Fruit fly (Drosophila melanogaster) whole organism, embryonic: ENCODE data around the gene Ctl1.

Experiments used
- Adf1 ChIP-seq: fragments of 200-800 bp; sonication (Bioruptor generic); IDR thresholded peaks from 2 replicates; pipeline ENCODE4 v1.3.6; 2022; ENCODE audit warnings: missing biosample characterization, missing genetic modification characterization
- BEAF-32 ChIP-seq: fragments of 200-800 bp; sonication (Bioruptor generic); optimal IDR thresholded peaks from 3 replicates; lab custom pipeline; 2017; ENCODE audit warnings: missing biosample characterization, missing genetic modification characterization, mild to moderate bottlenecking, moderate library complexity, missing genetic modification reagents
- Bgb ChIP-seq: fragments of 200-800 bp; sonication (Bioruptor generic); IDR thresholded peaks from 2 replicates; pipeline ENCODE4 v1.3.6; 2022; ENCODE audit warnings: missing biosample characterization, missing genetic modification characterization; ENCODE audit not compliant: partially characterized antibody
- CG10321 ChIP-seq: fragments of 200-800 bp; sonication (Bioruptor generic); IDR thresholded peaks from 2 replicates; pipeline ENCODE4 v1.3.6; 2022; ENCODE audit warnings: missing biosample characterization, missing genetic modification characterization
- CG12155 ChIP-seq: fragments of 200-800 bp; sonication (Bioruptor generic); optimal IDR thresholded peaks from 3 replicates; lab custom pipeline; 2016; ENCODE audit warnings: missing biosample characterization, missing genetic modification characterization
- CG15514 ChIP-seq: fragments of 200-800 bp; sonication (Bioruptor generic); optimal IDR thresholded peaks from 3 replicates; lab custom pipeline; 2017; ENCODE audit warnings: missing biosample characterization, missing genetic modification characterization, mild to moderate bottlenecking, moderate library complexity, missing genetic modification reagents
- CG1602 ChIP-seq: fragments of 200-800 bp; sonication (Bioruptor generic); optimal IDR thresholded peaks from 3 replicates; lab custom pipeline; 2016; ENCODE audit warnings: missing biosample characterization, missing genetic modification characterization
- CG16813 ChIP-seq: fragments of 200-800 bp; sonication (Bioruptor generic); IDR thresholded peaks from 3 replicates; pipeline ENCODE4 v1.3.6; 2022; ENCODE audit warnings: missing biosample characterization, missing genetic modification characterization; ENCODE audit not compliant: partially characterized antibody
- CG17186 ChIP-seq: fragments of 200-800 bp; sonication (Bioruptor generic); optimal IDR thresholded peaks from 3 replicates; lab custom pipeline; 2017; ENCODE audit warnings: missing biosample characterization, missing genetic modification reagents, missing genetic modification characterization
- CG17612 ChIP-seq: fragments of 200-800 bp; sonication (Bioruptor generic); IDR thresholded peaks from 2 replicates; pipeline ENCODE4 v1.3.6; 2022; ENCODE audit warnings: missing biosample characterization, missing genetic modification characterization
- CG17829 ChIP-seq: fragments of 200-800 bp; optimal IDR thresholded peaks from 2 replicates; lab custom pipeline; 2019; ENCODE audit warnings: missing biosample characterization, mild to moderate bottlenecking, missing genetic modification characterization, moderate library complexity
- CG30403 ChIP-seq: fragments of 200-800 bp; sonication (Bioruptor generic); optimal IDR thresholded peaks from 3 replicates; lab custom pipeline; 2016; ENCODE audit warnings: missing biosample characterization, missing genetic modification characterization
- CG32767 ChIP-seq: fragments of 200-800 bp; sonication (Bioruptor generic); IDR thresholded peaks from 2 replicates; pipeline ENCODE4 v1.3.6; 2022; ENCODE audit warnings: missing biosample characterization, missing genetic modification characterization
- CG34422 ChIP-seq: fragments of 200-800 bp; sonication (Bioruptor generic); IDR thresholded peaks from 3 replicates; pipeline ENCODE4 v1.3.6; 2022; ENCODE audit warnings: missing biosample characterization, missing genetic modification characterization
- CG3995 ChIP-seq: fragments of 200-800 bp; sonication (Bioruptor generic); optimal IDR thresholded peaks from 3 replicates; lab custom pipeline; 2016; ENCODE audit warnings: missing biosample characterization, missing genetic modification characterization
- CG8281 ChIP-seq: fragments of 200-800 bp; sonication (Bioruptor generic); optimal IDR thresholded peaks from 2 replicates; lab custom pipeline; 2018; ENCODE audit warnings: missing biosample characterization, mild to moderate bottlenecking, missing genetic modification characterization, moderate library complexity
- CoRest ChIP-seq: fragments of 200-800 bp; sonication (Bioruptor generic); optimal IDR thresholded peaks from 3 replicates; lab custom pipeline; 2018; ENCODE audit warnings: missing biosample characterization, mild to moderate bottlenecking, missing genetic modification characterization, moderate library complexity
- Dbx ChIP-seq: fragments of 200-800 bp; sonication (Bioruptor generic); IDR thresholded peaks from 3 replicates; pipeline ENCODE4 v1.3.6; 2022; ENCODE audit warnings: missing biosample characterization, missing genetic modification characterization
- Doc3 ChIP-seq: fragments of 200-800 bp; sonication (Bioruptor generic); IDR thresholded peaks from 3 replicates; pipeline ENCODE4 v1.3.6; 2022; ENCODE audit warnings: missing biosample characterization, missing genetic modification characterization; ENCODE audit not compliant: partially characterized antibody
- Dp ChIP-seq: fragments of 200-800 bp; sonication (Bioruptor generic); optimal IDR thresholded peaks from 2 replicates; lab custom pipeline; 2018; ENCODE audit warnings: missing biosample characterization, mild to moderate bottlenecking, missing genetic modification characterization, moderate library complexity
- Hsf ChIP-seq: fragments of 200-800 bp; sonication (Bioruptor generic); optimal IDR thresholded peaks from 3 replicates; lab custom pipeline; 2016; ENCODE audit warnings: missing biosample characterization, missing genetic modification characterization
- Med ChIP-seq: fragments of 200-800 bp; sonication (Bioruptor generic); peaks from one replicate; lab custom pipeline; 2016; ENCODE audit warnings: missing biosample characterization, missing genetic modification characterization, mild to moderate bottlenecking, inconsistent platforms, moderate library complexity
- Myb ChIP-seq: fragments of 200-800 bp; sonication (Bioruptor generic); optimal IDR thresholded peaks from 2 replicates; lab custom pipeline; 2016; ENCODE audit warnings: missing biosample characterization, missing genetic modification characterization
- NFAT ChIP-seq: fragments of 200-800 bp; sonication (Bioruptor generic); IDR thresholded peaks from 2 replicates; pipeline ENCODE4 v1.3.6; 2022; ENCODE audit warnings: missing biosample characterization, missing genetic modification characterization
- Pdp1 ChIP-seq, 2 experiments: fragments of 200-800 bp; sonication (Bioruptor generic); optimal IDR thresholded peaks; 3 replicates each; lab custom pipeline; 2016; ENCODE audit warnings: missing biosample characterization in 2 of 2, missing genetic modification characterization in 2 of 2, mild to moderate bottlenecking in 1 of 2, moderate library complexity in 1 of 2
- Sry-δ ChIP-seq: fragments of 200-800 bp; sonication (Bioruptor generic); optimal IDR thresholded peaks from 2 replicates; lab custom pipeline; 2016; ENCODE audit warnings: missing biosample characterization, missing genetic modification characterization
- YL-1 ChIP-seq: fragments of 200-800 bp; sonication (Bioruptor generic); optimal IDR thresholded peaks from 3 replicates; lab custom pipeline; 2017; ENCODE audit warnings: missing biosample characterization, mild to moderate bottlenecking, missing genetic modification characterization
- bab2 ChIP-seq: fragments of 200-800 bp; sonication (Bioruptor generic); optimal IDR thresholded peaks from 2 replicates; lab custom pipeline; 2016; ENCODE audit warnings: missing biosample characterization, missing genetic modification characterization
- chn ChIP-seq: fragments of 200-800 bp; sonication (Bioruptor generic); optimal IDR thresholded peaks from 2 replicates; lab custom pipeline; 2016; ENCODE audit warnings: missing biosample characterization, missing genetic modification characterization
- ci ChIP-seq: fragments of 200-800 bp; sonication (Bioruptor generic); IDR thresholded peaks from 3 replicates; pipeline ENCODE4 v1.3.6; 2022; ENCODE audit warnings: missing biosample characterization, missing genetic modification characterization
- dati ChIP-seq: fragments of 200-800 bp; sonication (Bioruptor generic); IDR thresholded peaks from 2 replicates; pipeline ENCODE4 v1.3.6; 2022; ENCODE audit warnings: missing biosample characterization, missing genetic modification characterization
- ewg ChIP-seq: fragments of 200-800 bp; sonication (Bioruptor generic); optimal IDR thresholded peaks from 3 replicates; lab custom pipeline; 2017; ENCODE audit warnings: mild to moderate bottlenecking, missing biosample characterization, missing genetic modification reagents, missing genetic modification characterization
- exex ChIP-seq: fragments of 200-800 bp; sonication (Bioruptor generic); optimal IDR thresholded peaks from 4 replicates; lab custom pipeline; 2018; ENCODE audit warnings: missing biosample characterization, mild to moderate bottlenecking, missing genetic modification characterization, moderate library complexity
- gro ChIP-seq: fragments of 200-800 bp; sonication (Bioruptor generic); optimal IDR thresholded peaks from 2 replicates; lab custom pipeline; 2016; ENCODE audit warnings: missing biosample characterization, missing genetic modification characterization
- hbn ChIP-seq: fragments of 200-800 bp; sonication (Bioruptor generic); IDR thresholded peaks from 2 replicates; pipeline ENCODE4 v1.3.6; 2022; ENCODE audit warnings: missing biosample characterization, missing genetic modification characterization; ENCODE audit not compliant: partially characterized antibody
- mirr ChIP-seq: fragments of 200-800 bp; sonication (Bioruptor generic); optimal IDR thresholded peaks from 3 replicates; lab custom pipeline; 2018; ENCODE audit warnings: missing biosample characterization, mild to moderate bottlenecking, missing genetic modification characterization
- nerfin-2 ChIP-seq: fragments of 200-800 bp; sonication (Bioruptor generic); IDR thresholded peaks from 2 replicates; pipeline ENCODE4 v1.3.6; 2022; ENCODE audit warnings: missing biosample characterization, missing genetic modification characterization; ENCODE audit not compliant: partially characterized antibody
- oc ChIP-seq: fragments of 200-800 bp; sonication (Bioruptor generic); optimal IDR thresholded peaks from 2 replicates; lab custom pipeline; 2018; ENCODE audit warnings: missing biosample characterization, mild to moderate bottlenecking, missing genetic modification characterization, moderate library complexity
- pzg ChIP-seq: fragments of 200-800 bp; sonication (Bioruptor generic); optimal IDR thresholded peaks from 3 replicates; lab custom pipeline; 2018; ENCODE audit warnings: missing biosample characterization, mild to moderate bottlenecking, missing genetic modification characterization, moderate library complexity
- repo ChIP-seq: fragments of 200-800 bp; sonication (Bioruptor generic); optimal IDR thresholded peaks from 2 replicates; lab custom pipeline; 2016; ENCODE audit warnings: missing biosample characterization, missing genetic modification characterization
- rib ChIP-seq: fragments of 200-800 bp; sonication (Bioruptor generic); IDR thresholded peaks from 2 replicates; pipeline ENCODE4 v1.3.6; 2022; ENCODE audit warnings: missing biosample characterization, missing genetic modification characterization
- sim ChIP-seq: fragments of 200-800 bp; sonication (Bioruptor generic); IDR thresholded peaks from 2 replicates; pipeline ENCODE4 v1.3.6; 2022; ENCODE audit warnings: missing biosample characterization, missing genetic modification characterization
- slbo ChIP-seq: fragments of 200-800 bp; sonication (Bioruptor generic); IDR thresholded peaks from 2 replicates; pipeline ENCODE4 v1.3.6; 2022; ENCODE audit warnings: missing biosample characterization, missing genetic modification characterization
- sna ChIP-seq: fragments of 200-800 bp; sonication (Bioruptor generic); IDR thresholded peaks from 2 replicates; pipeline ENCODE4 v1.3.6; 2022; ENCODE audit warnings: missing biosample characterization, missing genetic modification characterization; ENCODE audit not compliant: partially characterized antibody
- sqz ChIP-seq: fragments of 200-800 bp; sonication (Bioruptor generic); optimal IDR thresholded peaks from 3 replicates; lab custom pipeline; 2018; ENCODE audit warnings: missing biosample characterization, mild to moderate bottlenecking, missing genetic modification characterization
- stwl ChIP-seq: fragments of 200-800 bp; sonication (Bioruptor generic); optimal IDR thresholded peaks from 3 replicates; lab custom pipeline; 2018; ENCODE audit warnings: missing biosample characterization, mild to moderate bottlenecking, missing genetic modification characterization, moderate library complexity
- tin ChIP-seq: fragments of 200-800 bp; sonication (Bioruptor generic); optimal IDR thresholded peaks from 3 replicates; lab custom pipeline; 2016; ENCODE audit warnings: missing biosample characterization, missing genetic modification characterization
- vfl ChIP-seq: fragments of 200-800 bp; sonication (Bioruptor generic); optimal IDR thresholded peaks from 2 replicates; lab custom pipeline; 2016; ENCODE audit warnings: missing biosample characterization, missing genetic modification characterization

Gene Ctl1

DNA sequence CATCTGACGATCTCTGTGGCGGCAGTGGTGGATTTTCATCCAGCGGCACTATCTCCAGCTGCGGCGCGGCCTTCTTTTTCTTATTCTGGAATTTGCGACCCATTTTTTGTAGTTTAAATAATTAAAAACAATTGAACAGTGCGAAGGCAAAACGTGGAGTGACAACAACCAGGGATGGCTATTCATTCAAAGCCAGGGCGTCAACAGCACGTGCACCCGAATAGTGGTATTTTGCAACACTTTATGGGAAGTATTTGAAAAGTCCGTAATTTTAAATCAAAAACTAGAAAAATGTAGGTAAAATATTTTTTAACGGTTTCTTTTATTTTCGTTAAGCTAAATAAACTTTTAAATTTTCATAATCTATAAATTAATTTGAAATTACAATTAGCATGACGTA is 4.9 kb downstream of the Ctl1 start, which contains the start of gene CG11583 (continued):
- TF ChIP-seq exex (tag; lab: Kevin White, UChicago) (no peak), Adf1 (GFP tag; lab: Robert Waterston, UW) (no peak), CG12155 (peak; percentile 43), vfl (GFP tag; lab: Kevin White, UChicago) (peak; percentile 47), Bgb (GFP tag; lab: Robert Waterston, UW) (no peak), bab2 (peak; percentile 13), hbn (GFP tag; lab: Robert Waterston, UW) (no peak), oc (tag; lab: Kevin White, UChicago) (no peak), chn (GFP tag; lab: Kevin White, UChicago) (peak; percentile 38), ewg (GFP tag; lab: Kevin White, UChicago) (no peak), CG17186 (GFP tag; lab: Kevin White, UChicago) (peak; percentile 62), repo (peak; percentile 14), Dbx (GFP tag; lab: Robert Waterston, UW) (0 out of 3 replicates have a peak, but pooled peaks have one; percentile 40), slbo (GFP tag; lab: Robert Waterston, UW) (peak; percentile 71), CG1602 (peak; percentile 14), NFAT (GFP tag; lab: Robert Waterston, UW) (peak; percentile 48; the same call in 1 of the 2 replicates), sqz (GFP tag; lab: Kevin White, UChicago) (no peak), CG30403 (GFP tag; lab: Kevin White, UChicago) (peak; percentile 32)
- TF ChIP-seq, all 482 proteins: peak for 144

DNA sequence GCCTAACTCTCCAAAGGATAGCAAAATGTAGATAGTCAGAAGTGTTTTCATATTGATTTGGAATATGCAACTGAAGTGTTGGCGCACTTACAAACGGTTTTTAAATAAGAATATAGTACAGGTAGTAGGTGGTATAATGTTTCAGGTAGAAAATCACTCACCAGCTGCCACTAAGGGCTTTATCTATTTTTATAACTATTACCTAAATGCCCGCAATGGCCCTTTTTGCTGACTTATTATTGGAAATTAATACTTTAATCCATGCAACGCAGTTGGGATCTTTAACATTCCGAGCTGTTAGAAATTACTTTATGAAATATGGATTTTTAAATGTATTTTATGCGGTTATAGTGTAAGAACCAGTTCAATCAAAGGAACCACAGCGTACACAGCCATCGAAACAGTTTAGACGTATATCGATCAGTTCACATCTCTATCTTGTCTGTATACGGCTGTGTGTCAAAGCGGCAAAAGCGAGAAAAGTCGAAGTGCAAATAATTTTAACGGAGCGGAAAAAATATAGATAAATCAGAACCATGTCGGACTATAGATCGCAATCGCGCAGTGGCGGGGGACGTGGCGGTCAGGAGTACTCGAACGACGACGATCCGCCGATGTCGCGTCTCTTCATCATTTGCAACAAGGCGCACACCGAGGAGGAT is 5.8 kb downstream of the Ctl1 start, which contains the start of the genes srw and CG1316:
Gene srw (minus strand): TSS at position 51 of the 662 bp plus-strand sequence.
Gene CG1316 (plus strand): TSS at position 424 of the 662 bp plus-strand sequence.
- TF ChIP-seq CG34422 (GFP tag; lab: Robert Waterston, UW), result peak; percentile 57; the same call in 1 of the 3 replicates
- no peak for TF ChIP-seq rib
- TF ChIP-seq Hsf (GFP tag; lab: Kevin White, UChicago), result no peak
- 0 out of 3 replicates have a peak, but pooled peaks have one; percentile 16 for TF ChIP-seq Doc3 (GFP tag; lab: Robert Waterston, UW)
- TF ChIP-seq nerfin-2 (GFP tag; lab: Robert Waterston, UW), result no peak
- TF ChIP-seq stwl, result peak; percentile 23
- TF ChIP-seq Pdp1 (GFP tag; optimal IDR thresholded peaks at IDR 0.05; lab: Kevin White, UChicago), result no peak
- TF ChIP-seq CoRest (tag; lab: Kevin White, UChicago), result no peak
- TF ChIP-seq CG3995 (GFP tag; lab: Kevin White, UChicago), result no peak
- TF ChIP-seq gro (GFP tag; lab: Kevin White, UChicago), result no peak
- TF ChIP-seq vfl (GFP tag; lab: Kevin White, UChicago), result no peak
- peak; percentile 81 for TF ChIP-seq Med (GFP tag; lab: Kevin White, UChicago)
- no peak for TF ChIP-seq tin (GFP tag; lab: Kevin White, UChicago)
- peak; percentile 49 for TF ChIP-seq BEAF-32 (GFP tag; lab: Kevin White, UChicago)
- no peak for TF ChIP-seq sna (GFP tag; lab: Robert Waterston, UW)
- TF ChIP-seq Dp (GFP tag; lab: Kevin White, UChicago), result peak; percentile 62
- peak; percentile 99 for TF ChIP-seq CG32767 (GFP tag; lab: Robert Waterston, UW)
- peak; percentile 99 for TF ChIP-seq CG15514
- TF ChIP-seq CG16813 (GFP tag; lab: Robert Waterston, UW), result no peak
- TF ChIP-seq dati (GFP tag; lab: Robert Waterston, UW), result no peak
- no peak for TF ChIP-seq CG8281
- peak; percentile 60 for TF ChIP-seq pzg (GFP tag; lab: Kevin White, UChicago)
- TF ChIP-seq mirr (GFP tag; lab: Kevin White, UChicago), result no peak
- TF ChIP-seq CG10321 (GFP tag; lab: Robert Waterston, UW), result no peak
- peak; percentile 81 for TF ChIP-seq Sry-δ
- no peak for TF ChIP-seq sim (GFP tag; lab: Robert Waterston, UW)
- TF ChIP-seq CG17612, result no peak
- peak; percentile 60; the same call in 1 of the 3 replicates for TF ChIP-seq ci (GFP tag; lab: Robert Waterston, UW)
- TF ChIP-seq Myb (GFP tag; lab: Kevin White, UChicago), result peak; percentile 67
- TF ChIP-seq YL-1 (GFP tag; lab: Kevin White, UChicago), result peak; percentile 82
- TF ChIP-seq CG17829 (tag; lab: Kevin White, UChicago), result peak; percentile 21
